Worm (Caenorhabditis elegans) whole organism, L1 larva: Measurements from ENCODE around the gene Y54E2A.7.

Experiments
- isw-1 ChIP-seq: fragments of 200-800 bp; sonication (Bioruptor generic); IDR thresholded peaks from 2 replicates; pipeline ENCODE4 v1.3.6; 2022; ENCODE audit warnings: missing genetic modification characterization, missing compliant biosample characterization
- lin-13 ChIP-seq: fragments of 150-350 bp; optimal IDR thresholded peaks from 2 replicates; lab custom pipeline; 2014; ENCODE audit warnings: missing biosample characterization, missing genetic modification reagents, missing genetic modification characterization
- mef-2 ChIP-seq: fragments of 150-350 bp; optimal IDR thresholded peaks from 2 replicates; lab custom pipeline; 2014; ENCODE audit warnings: missing biosample characterization, missing genetic modification characterization
- mep-1 ChIP-seq: fragments of 150-350 bp; optimal IDR thresholded peaks from 2 replicates; lab custom pipeline; 2014; ENCODE audit warnings: missing biosample characterization, missing genetic modification characterization
- snpc-4 ChIP-seq: fragments of 150-350 bp; optimal IDR thresholded peaks from 2 replicates; lab custom pipeline; 2014; ENCODE audit warnings: missing biosample characterization, missing genetic modification characterization
- ztf-11 ChIP-seq, 2 experiments: sonication (generic microtip); optimal IDR thresholded peaks; 2 replicates each; lab custom pipeline; 2016 to 2017; ENCODE audit warnings: missing genetic modification characterization in 2 of 2, missing biosample characterization in 1 of 2, missing compliant biosample characterization in 1 of 2

DNA sequence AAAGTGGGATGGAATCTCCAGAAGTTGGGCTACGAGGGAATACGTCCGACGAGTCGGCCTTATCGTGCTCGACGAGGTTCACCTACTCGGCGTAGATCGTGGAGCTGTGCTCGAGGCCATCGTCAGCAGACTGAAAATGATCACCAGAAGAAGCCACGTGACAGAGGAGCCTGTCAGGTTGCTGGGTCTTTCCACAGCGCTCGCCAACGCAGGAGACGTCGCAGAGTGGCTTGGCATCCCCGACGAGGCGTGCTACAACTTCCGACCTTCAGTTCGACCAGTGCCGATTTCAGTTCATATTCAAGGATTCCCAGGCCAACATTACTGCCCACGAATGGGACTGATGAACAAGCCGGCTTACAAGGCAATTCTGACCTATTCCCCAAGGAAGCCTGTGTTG, 1.7 kb downstream of the Y54E2A.7 start:
- no peak for TF ChIP-seq ztf-11 (tag; optimal IDR thresholded peaks at IDR 0.05; lab: Kevin White, UChicago)
- TF ChIP-seq lin-13 (GFP tag; lab: Kevin White, UChicago), result no peak
- no peak for TF ChIP-seq mef-2 (tag; lab: Kevin White, UChicago)
- no peak for TF ChIP-seq snpc-4 (tag; lab: Kevin White, UChicago)
- no peak for TF ChIP-seq isw-1 (GFP tag; lab: Robert Waterston, UW)
- TF ChIP-seq mep-1 (tag; lab: Kevin White, UChicago), result no peak
